Worm (Caenorhabditis elegans): ENCODE measurements around the gene bath-36.

Gene bath-36

DNA sequence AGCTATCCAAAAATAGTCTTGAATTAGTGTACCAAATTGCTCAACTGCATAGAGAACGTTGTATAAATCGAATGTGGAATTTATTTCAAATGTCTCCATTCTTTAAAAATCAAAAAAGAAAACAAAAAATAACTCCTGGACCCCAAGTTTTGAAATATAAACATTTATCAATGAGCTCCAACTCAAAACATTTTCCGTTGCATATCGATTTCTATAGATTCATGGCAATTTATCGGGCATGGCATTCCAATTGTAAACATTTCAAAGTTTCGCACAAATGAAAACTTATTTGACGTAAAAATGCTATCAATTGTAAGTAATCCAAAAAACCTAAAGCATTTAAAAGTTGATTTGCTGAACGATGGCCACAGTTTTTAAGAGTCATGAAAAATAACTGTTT is 50.9 kb downstream of the bath-36 start, which contains the start of gene srw-12:
Gene srw-12 (minus strand): TSS at position 101 of the 400 bp plus-strand sequence.
- TF ChIP-seq tbx-37 (GFP tag; conservative IDR thresholded peaks at IDR 0.05) (no peak), ama-1 (optimal IDR thresholded peaks at IDR 0.05) (no peak)
